Worm (Caenorhabditis elegans) whole organism, L2 larva: ENCODE results near the gene srh-47.

Experiments
- C34F6.9 ChIP-seq: fragments of 150-350 bp; optimal IDR thresholded peaks from 2 replicates; lab custom pipeline; 2014; ENCODE audit warnings: missing biosample characterization, missing genetic modification characterization
- F13H6.1 ChIP-seq: sonication (generic microtip); optimal IDR thresholded peaks from 2 replicates; lab custom pipeline; 2016; ENCODE audit warnings: missing genetic modification characterization, missing compliant biosample characterization
- R02D3.7 ChIP-seq: fragments of 150-350 bp; optimal IDR thresholded peaks from 2 replicates; lab custom pipeline; 2014; ENCODE audit warnings: missing biosample characterization, missing genetic modification characterization
- ZK546.5 ChIP-seq: sonication (generic microtip); optimal IDR thresholded peaks from 2 replicates; lab custom pipeline; 2017; ENCODE audit warnings: missing biosample characterization, missing genetic modification characterization
- alr-1 ChIP-seq: fragments of 150-350 bp; optimal IDR thresholded peaks from 2 replicates; lab custom pipeline; 2014; ENCODE audit warnings: missing biosample characterization, missing genetic modification characterization
- aly-2 ChIP-seq: fragments of 150-350 bp; optimal IDR thresholded peaks from 2 replicates; lab custom pipeline; 2014; ENCODE audit warnings: missing biosample characterization, missing genetic modification characterization
- ama-1 ChIP-seq: fragments of 150-350 bp; optimal IDR thresholded peaks from 2 replicates; lab custom pipeline; 2018; ENCODE audit warnings: inconsistent platforms
- blmp-1 ChIP-seq: sonication (generic microtip); optimal IDR thresholded peaks from 2 replicates; lab custom pipeline; 2017; ENCODE audit warnings: missing genetic modification characterization, mild to moderate bottlenecking, missing compliant biosample characterization, antibody characterized with exemption, moderate library complexity; ENCODE audit not compliant: insufficient read depth
- crh-2 ChIP-seq: sonication (generic microtip); optimal IDR thresholded peaks from 2 replicates; lab custom pipeline; 2017; ENCODE audit warnings: missing biosample characterization, missing genetic modification characterization
- dmd-4 ChIP-seq: sonication (generic microtip); optimal IDR thresholded peaks from 2 replicates; lab custom pipeline; 2017; ENCODE audit warnings: missing biosample characterization, missing genetic modification characterization
- egl-27 ChIP-seq: sonication (generic microtip); optimal IDR thresholded peaks from 3 replicates; lab custom pipeline; 2017; ENCODE audit warnings: missing biosample characterization, missing genetic modification reagents, missing genetic modification characterization
- elt-1 ChIP-seq: fragments of 150-350 bp; optimal IDR thresholded peaks from 2 replicates; lab custom pipeline; 2014; ENCODE audit warnings: missing biosample characterization, missing genetic modification characterization
- elt-3 ChIP-seq: sonication (generic microtip); optimal IDR thresholded peaks from 2 replicates; lab custom pipeline; 2017; ENCODE audit warnings: missing biosample characterization, missing genetic modification characterization
- fos-1 ChIP-seq: fragments of 150-350 bp; optimal IDR thresholded peaks from 2 replicates; lab custom pipeline; 2014; ENCODE audit warnings: missing biosample characterization, missing genetic modification characterization
- lin-11 ChIP-seq: fragments of 150-350 bp; sonication (generic microtip); optimal IDR thresholded peaks from 2 replicates; lab custom pipeline; 2014; ENCODE audit warnings: missing biosample characterization, missing genetic modification characterization, inconsistent platforms, mixed read lengths
- lin-13 ChIP-seq: fragments of 150-350 bp; optimal IDR thresholded peaks from 2 replicates; lab custom pipeline; 2014; ENCODE audit warnings: missing biosample characterization, missing genetic modification reagents, missing genetic modification characterization
- lsy-2 ChIP-seq, 2 experiments: fragments of 150-350 bp in 1 of 2; sonication (generic microtip) in 1 of 2; optimal IDR thresholded peaks; 2 replicates each; lab custom pipeline; 2014 to 2017; ENCODE audit warnings: missing biosample characterization in 2 of 2, missing genetic modification characterization in 2 of 2
- mbf-1 ChIP-seq: sonication (generic microtip); optimal IDR thresholded peaks from 2 replicates; lab custom pipeline; 2017; ENCODE audit warnings: missing biosample characterization, missing genetic modification characterization
- mdl-1 ChIP-seq, 2 experiments: fragments of 150-350 bp in 1 of 2; sonication (generic microtip) in 1 of 2; optimal IDR thresholded peaks; 2 replicates each; lab custom pipeline; 2017; ENCODE audit warnings: missing biosample characterization in 2 of 2, missing genetic modification characterization in 2 of 2
- nhr-10 ChIP-seq: sonication (generic microtip); optimal IDR thresholded peaks from 2 replicates; lab custom pipeline; 2017; ENCODE audit warnings: missing biosample characterization, missing genetic modification characterization
- nhr-12 ChIP-seq: fragments of 150-350 bp; optimal IDR thresholded peaks from 2 replicates; lab custom pipeline; 2014; ENCODE audit warnings: missing biosample characterization, missing genetic modification characterization
- nhr-129 ChIP-seq: fragments of 150-350 bp; optimal IDR thresholded peaks from 2 replicates; lab custom pipeline; 2014; ENCODE audit warnings: missing biosample characterization, missing genetic modification characterization
- nhr-23 ChIP-seq: fragments of 150-350 bp; optimal IDR thresholded peaks from 2 replicates; lab custom pipeline; 2014; ENCODE audit warnings: missing biosample characterization, missing genetic modification reagents, missing genetic modification characterization
- nhr-237 ChIP-seq: fragments of 150-350 bp; optimal IDR thresholded peaks from 2 replicates; lab custom pipeline; 2014; ENCODE audit warnings: missing biosample characterization, missing genetic modification characterization
- nhr-25 ChIP-seq: fragments of 150-350 bp; sonication (generic microtip); optimal IDR thresholded peaks from 3 replicates; lab custom pipeline; 2014; ENCODE audit warnings: missing biosample characterization, missing genetic modification characterization
- nhr-77 ChIP-seq: fragments of 150-350 bp; optimal IDR thresholded peaks from 2 replicates; lab custom pipeline; 2014; ENCODE audit warnings: missing biosample characterization, missing genetic modification characterization
- sem-4 ChIP-seq: fragments of 150-350 bp; optimal IDR thresholded peaks from 2 replicates; lab custom pipeline; 2014; ENCODE audit warnings: missing biosample characterization, missing genetic modification reagents, missing genetic modification characterization
- skn-1 ChIP-seq: sonication (generic microtip); optimal IDR thresholded peaks from 2 replicates; lab custom pipeline; 2017; ENCODE audit warnings: missing biosample characterization, missing genetic modification characterization
- sma-3 ChIP-seq: sonication (generic microtip); optimal IDR thresholded peaks from 2 replicates; lab custom pipeline; 2016; ENCODE audit warnings: missing genetic modification reagents, missing genetic modification characterization, missing compliant biosample characterization
- sma-9 ChIP-seq, 2 experiments: fragments of 150-350 bp in 1 of 2; sonication (generic microtip) in 1 of 2; optimal IDR thresholded peaks; 2 replicates each; lab custom pipeline; 2014 to 2016; ENCODE audit warnings: missing genetic modification characterization in 2 of 2, mild to moderate bottlenecking in 1 of 2, missing biosample characterization in 1 of 2, missing compliant biosample characterization in 1 of 2, missing genetic modification reagents in 1 of 2, moderate library complexity in 1 of 2
- unc-39 ChIP-seq: fragments of 150-350 bp; optimal IDR thresholded peaks from 2 replicates; lab custom pipeline; 2014; ENCODE audit warnings: missing biosample characterization, missing genetic modification characterization
- zag-1 ChIP-seq: fragments of 150-350 bp; optimal IDR thresholded peaks from 2 replicates; lab custom pipeline; 2014; ENCODE audit warnings: missing biosample characterization, missing genetic modification characterization
- ztf-1 ChIP-seq: fragments of 200-800 bp; sonication (Bioruptor generic); conservative IDR thresholded peaks from 2 replicates; pipeline ENCODE4 v1.3.6; 2022; ENCODE audit warnings: missing genetic modification characterization, missing compliant biosample characterization
- ztf-11 ChIP-seq: sonication (generic microtip); optimal IDR thresholded peaks from 2 replicates; lab custom pipeline; 2017; ENCODE audit warnings: missing biosample characterization, missing genetic modification characterization
- ztf-4 ChIP-seq: fragments of 150-350 bp; optimal IDR thresholded peaks from 2 replicates; lab custom pipeline; 2014; ENCODE audit warnings: missing biosample characterization, missing genetic modification characterization

Gene srh-47

DNA sequence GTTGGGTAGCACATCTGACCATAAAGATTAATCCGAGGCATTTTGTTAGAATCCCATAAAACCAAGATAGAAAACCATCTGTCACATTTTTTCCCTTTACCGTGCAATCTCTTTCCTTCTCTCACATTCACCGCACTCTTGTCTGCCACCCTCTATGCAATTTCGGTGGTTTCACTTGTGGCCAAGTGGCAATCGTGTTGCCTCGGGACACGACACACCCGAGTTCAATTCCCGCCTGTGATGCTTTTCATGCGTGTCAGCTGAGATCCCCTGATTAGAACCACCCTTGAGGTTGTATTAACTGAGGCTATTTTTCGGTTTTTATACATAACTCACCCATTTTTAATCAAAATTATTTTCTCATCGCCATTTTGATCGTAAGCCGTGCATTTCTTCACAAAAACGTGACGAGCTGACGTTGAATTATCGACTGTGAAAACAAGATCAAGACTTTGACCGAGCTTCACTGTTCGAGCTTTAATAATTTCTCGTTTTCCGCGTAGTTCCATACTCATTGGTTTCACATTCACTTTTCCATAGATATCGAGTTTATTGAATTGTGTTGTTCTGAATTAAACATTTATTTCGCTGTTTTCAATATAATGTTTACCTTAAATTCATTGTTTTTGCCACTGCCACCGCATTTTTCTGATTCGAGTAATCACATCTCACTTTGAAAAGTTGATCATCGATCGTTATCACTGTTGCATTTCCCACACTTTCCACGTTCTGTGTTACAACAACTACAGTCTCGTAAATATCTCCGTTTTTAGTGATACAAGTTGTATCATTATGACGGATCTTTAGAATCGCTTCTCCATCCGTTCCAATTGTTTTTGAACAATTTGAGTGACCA, 13.8 kb upstream of the srh-47 start (continued):
- no peak for TF ChIP-seq nhr-10
- peak; percentile 71 for TF ChIP-seq lin-13
- TF ChIP-seq unc-39 (tag; lab: Kevin White, UChicago), result no peak
- peak; percentile 32 for TF ChIP-seq mbf-1 (tag; lab: Kevin White, UChicago)
- no peak for TF ChIP-seq ama-1 (lab: Kevin White, UChicago)
- no peak for TF ChIP-seq alr-1 (tag; lab: Kevin White, UChicago)
- TF ChIP-seq dmd-4 (tag; lab: Kevin White, UChicago), result no peak
- TF ChIP-seq aly-2 (tag; lab: Kevin White, UChicago), result no peak
- peak in 1 of 2 experiments; percentile 6 for TF ChIP-seq mdl-1 (tag; optimal IDR thresholded peaks at IDR 0.05; lab: Kevin White, UChicago)
- peak; percentile 62 to 67 for TF ChIP-seq lsy-2 (tag; optimal IDR thresholded peaks at IDR 0.05; lab: Kevin White, UChicago)
- TF ChIP-seq sem-4, result peak; percentile 61
- peak; percentile 92 for TF ChIP-seq nhr-129 (tag; lab: Kevin White, UChicago)
- no peak for TF ChIP-seq skn-1
- TF ChIP-seq crh-2 (tag; lab: Kevin White, UChicago), result peak; percentile 91
- no peak for TF ChIP-seq nhr-23 (tag; lab: Kevin White, UChicago)
- TF ChIP-seq, all 48 proteins: peak for 28

DNA sequence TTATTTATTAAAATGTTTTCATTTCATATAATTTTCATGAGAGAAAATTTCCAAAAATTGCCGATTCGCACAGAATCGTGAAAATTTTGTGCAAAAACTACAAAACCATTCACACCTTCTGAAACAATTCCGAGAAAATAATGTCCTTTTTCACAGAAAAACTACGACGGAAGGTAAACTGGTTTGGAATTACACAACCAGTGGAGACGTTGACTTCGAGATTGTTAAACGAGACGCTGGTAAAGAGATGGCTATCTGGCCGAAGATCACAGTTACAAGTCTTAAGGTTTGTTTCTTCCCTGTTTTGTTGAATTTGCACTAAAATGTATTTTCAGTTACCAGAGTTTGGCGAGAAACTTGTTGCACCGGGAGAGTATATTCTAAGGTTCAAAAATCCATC, 12.5 kb upstream of the srh-47 start:
- TF ChIP-seq nhr-12, result no peak
- peak; percentile 9 for TF ChIP-seq nhr-25

DNA sequence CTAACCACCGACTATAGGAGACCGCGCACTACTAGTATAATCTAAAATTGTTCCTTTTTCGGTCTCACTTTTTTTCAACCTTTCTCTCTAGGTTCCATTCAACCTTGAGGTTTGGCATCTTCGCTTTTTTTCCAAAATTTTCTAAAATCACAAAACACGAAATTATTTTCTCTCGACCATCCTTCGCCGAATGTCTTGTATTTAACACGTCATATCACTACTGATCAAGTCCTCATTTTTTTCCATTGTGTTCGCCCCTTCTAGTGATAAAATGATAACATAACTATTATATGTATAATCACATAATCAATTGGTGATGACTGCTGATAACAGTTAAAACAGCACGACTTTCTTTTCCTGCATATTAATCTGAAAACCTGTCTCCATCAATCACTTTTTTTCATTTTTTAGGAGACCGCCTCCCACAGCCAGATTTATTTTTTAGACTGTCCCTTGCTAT, 10.6 kb upstream of the srh-47 start, which contains the start of gene T03F7.7:
Gene T03F7.7, plus strand, starts transcription at position 410 of the 460 bp plus-strand sequence.
- TF ChIP-seq mbf-1 (tag; lab: Kevin White, UChicago), result no peak
- TF ChIP-seq egl-27 (tag; lab: Kevin White, UChicago), result no peak
- no peak for TF ChIP-seq elt-3
- no peak for TF ChIP-seq ztf-11 (tag; lab: Kevin White, UChicago)
- no peak for TF ChIP-seq lin-11 (tag; lab: Kevin White, UChicago)
- TF ChIP-seq blmp-1 (tag; lab: Kevin White, UChicago), result peak; percentile 55
- TF ChIP-seq crh-2 (tag; lab: Kevin White, UChicago), result peak; percentile 36
- no peak for TF ChIP-seq ztf-4 (tag; lab: Kevin White, UChicago)
- no peak for TF ChIP-seq mdl-1 (tag; optimal IDR thresholded peaks at IDR 0.05; lab: Kevin White, UChicago)
- TF ChIP-seq nhr-77 (tag; lab: Kevin White, UChicago), result no peak
- TF ChIP-seq nhr-25, result peak; percentile 55
- TF ChIP-seq fos-1, result peak; percentile 97
- TF ChIP-seq nhr-237 (tag; lab: Kevin White, UChicago), result no peak
- no peak for TF ChIP-seq elt-1
- peak; percentile 61 for TF ChIP-seq sma-3
- TF ChIP-seq sma-9 (GFP tag; optimal IDR thresholded peaks at IDR 0.05; lab: Kevin White, UChicago), result peak; percentile 32
- TF ChIP-seq sma-9 (tag; optimal IDR thresholded peaks at IDR 0.05; lab: Kevin White, UChicago), result no peak

DNA sequence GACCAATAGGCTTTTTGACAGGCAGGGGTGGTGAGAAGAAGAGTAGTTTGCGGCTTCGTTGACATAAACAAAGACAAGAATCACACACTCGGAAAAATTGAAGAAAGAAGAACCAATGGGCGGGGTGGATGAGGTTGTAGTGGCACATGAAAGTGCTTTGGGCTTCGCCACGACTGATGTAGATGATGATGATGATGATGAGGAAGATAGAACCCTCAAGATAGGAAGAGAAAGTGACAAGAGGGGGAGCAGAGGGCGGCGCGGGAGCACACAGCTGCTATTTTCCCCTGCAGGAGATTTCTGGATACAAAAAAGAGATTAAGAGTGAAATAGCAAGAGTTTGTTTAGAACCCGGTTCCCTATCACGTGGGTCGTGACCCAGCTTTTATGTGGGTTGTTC, 8.5 kb upstream of the srh-47 start:
- TF ChIP-seq C34F6.9 (tag; lab: Kevin White, UChicago) (peak; percentile 18), elt-1 (no peak), R02D3.7 (no peak), ztf-1 (no peak), sma-9 (GFP tag; optimal IDR thresholded peaks at IDR 0.05; lab: Kevin White, UChicago) (peak; percentile 76), sma-9 (tag; optimal IDR thresholded peaks at IDR 0.05; lab: Kevin White, UChicago) (no peak), lsy-2 (tag; optimal IDR thresholded peaks at IDR 0.05; lab: Kevin White, UChicago) (peak in 1 of 2 experiments; percentile 22), ZK546.5 (tag; lab: Kevin White, UChicago) (no peak), zag-1 (tag; lab: Kevin White, UChicago) (peak; percentile 12), F13H6.1 (tag; lab: Kevin White, UChicago) (peak; percentile 80), nhr-237 (tag; lab: Kevin White, UChicago) (no peak), nhr-129 (tag; lab: Kevin White, UChicago) (peak; percentile 56)
